Worm (Caenorhabditis elegans) whole organism, L4 larva: Measurements from ENCODE around the gene grwd-1.

Experiments
- ZK337.2 ChIP-seq: fragments of 200-800 bp; sonication (Bioruptor generic); IDR thresholded peaks from 2 replicates; pipeline ENCODE4 v1.3.6; 2022; ENCODE audit warnings: missing genetic modification reagents, missing genetic modification characterization, missing compliant biosample characterization
- ces-1 ChIP-seq: fragments of 150-350 bp; sonication (generic microtip); optimal IDR thresholded peaks from 4 replicates; lab custom pipeline; 2014; ENCODE audit warnings: missing biosample characterization, missing genetic modification reagents, missing genetic modification characterization
- daf-16 ChIP-seq, 3 experiments: sonication (generic microtip); optimal IDR thresholded peaks; 2 replicates each; lab custom pipeline; 2016 to 2017; ENCODE audit warnings: missing genetic modification characterization in 3 of 3, missing genetic modification reagents in 3 of 3, mild to moderate bottlenecking in 2 of 3, missing compliant biosample characterization in 2 of 3, missing biosample characterization in 1 of 3, moderate library complexity in 1 of 3
- dmd-6 ChIP-seq: fragments of 200-800 bp; sonication (Bioruptor generic); IDR thresholded peaks from 2 replicates; pipeline ENCODE4 v1.3.6; 2022; ENCODE audit warnings: missing genetic modification reagents, missing genetic modification characterization, missing compliant biosample characterization
- dve-1 ChIP-seq: sonication (generic microtip); optimal IDR thresholded peaks from 2 replicates; lab custom pipeline; 2017; ENCODE audit warnings: antibody characterized with exemption, mild to moderate bottlenecking, missing genetic modification characterization, missing compliant biosample characterization; ENCODE audit not compliant: insufficient read depth
- lin-13 ChIP-seq: fragments of 150-350 bp; optimal IDR thresholded peaks from 2 replicates; lab custom pipeline; 2014; ENCODE audit warnings: missing biosample characterization, missing genetic modification reagents, missing genetic modification characterization
- lin-29 ChIP-seq: fragments of 200-800 bp; sonication (Bioruptor generic); IDR thresholded peaks from 2 replicates; pipeline ENCODE4 v1.3.6; 2022; ENCODE audit warnings: missing genetic modification reagents, missing genetic modification characterization, missing compliant biosample characterization
- lin-38 ChIP-seq: fragments of 200-800 bp; sonication (Bioruptor generic); IDR thresholded peaks from 2 replicates; pipeline ENCODE4 v1.3.6; 2022; ENCODE audit warnings: missing genetic modification reagents, missing genetic modification characterization, missing compliant biosample characterization
- mep-1 ChIP-seq: fragments of 150-350 bp; sonication (generic microtip); optimal IDR thresholded peaks from 3 replicates; lab custom pipeline; 2014; ENCODE audit warnings: missing biosample characterization, missing genetic modification characterization
- nhr-102 ChIP-seq: sonication (generic microtip); optimal IDR thresholded peaks from 2 replicates; lab custom pipeline; 2016; ENCODE audit warnings: mild to moderate bottlenecking, missing genetic modification characterization, moderate library complexity, missing compliant biosample characterization
- nhr-28 ChIP-seq: fragments of 150-350 bp; optimal IDR thresholded peaks from 2 replicates; lab custom pipeline; 2014; ENCODE audit warnings: missing biosample characterization, missing genetic modification characterization
- nhr-48 ChIP-seq: sonication (generic microtip); optimal IDR thresholded peaks from 2 replicates; lab custom pipeline; 2016; ENCODE audit warnings: mild to moderate bottlenecking, missing genetic modification characterization, missing compliant biosample characterization
- nhr-77 ChIP-seq: fragments of 150-350 bp; optimal IDR thresholded peaks from 2 replicates; lab custom pipeline; 2014; ENCODE audit warnings: missing biosample characterization, missing genetic modification characterization
- pha-4 ChIP-seq, 2 experiments: fragments of 150-350 bp in 1 of 2; fragments of 200-800 bp in 1 of 2; sonication (Bioruptor generic) in 1 of 2; IDR thresholded peaks in 1 of 2; optimal IDR thresholded peaks in 1 of 2; 2 replicates each; pipeline versions ENCODE4 v1.3.6 to Lab custom; 2014 to 2022; ENCODE audit warnings: missing genetic modification characterization in 2 of 2, missing genetic modification reagents in 2 of 2, missing biosample characterization in 1 of 2, missing compliant biosample characterization in 1 of 2
- sdz-12 ChIP-seq: fragments of 200-800 bp; sonication (Bioruptor generic); optimal IDR thresholded peaks from 2 replicates; lab custom pipeline; 2018; ENCODE audit warnings: mild to moderate bottlenecking, missing genetic modification characterization, missing compliant biosample characterization
- set-16 ChIP-seq: fragments of 200-800 bp; sonication (Bioruptor generic); IDR thresholded peaks from 2 replicates; pipeline ENCODE4 v1.3.6; 2022; ENCODE audit warnings: missing genetic modification reagents, missing genetic modification characterization, missing compliant biosample characterization
- snpc-4 ChIP-seq: fragments of 150-350 bp; optimal IDR thresholded peaks from 2 replicates; lab custom pipeline; 2014; ENCODE audit warnings: missing biosample characterization, missing genetic modification characterization

Gene grwd-1

DNA sequence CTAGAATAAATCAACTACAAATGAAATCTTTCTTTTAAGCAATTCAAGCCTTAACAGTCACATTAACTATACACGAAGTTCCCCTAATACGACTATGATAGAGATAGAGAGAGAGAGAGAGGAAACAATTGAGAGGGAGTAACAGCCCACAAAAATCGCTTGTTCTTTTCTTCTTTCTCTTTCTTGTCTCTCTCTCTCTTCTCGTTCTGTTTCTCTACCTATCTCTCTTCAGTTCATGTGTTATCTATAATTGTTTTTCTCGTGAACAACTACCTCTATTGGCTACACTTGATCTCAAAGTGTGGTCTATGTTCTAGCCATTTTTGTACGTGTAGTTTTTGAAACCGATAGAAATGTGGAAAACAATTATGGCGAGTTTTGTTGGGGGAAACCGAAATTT is 49.4 kb downstream of the grwd-1 start (continued):
- peak; percentile 11 for TF ChIP-seq nhr-48 (tag; lab: Kevin White, UChicago)
- no peak for TF ChIP-seq ZK337.2 (GFP tag; lab: Robert Waterston, UW)
- peak; percentile 79 for TF ChIP-seq mep-1 (tag; lab: Kevin White, UChicago)
- TF ChIP-seq nhr-77 (tag; lab: Kevin White, UChicago): peak; percentile 97
- TF ChIP-seq lin-29 (GFP tag; lab: Robert Waterston, UW): no peak
- TF ChIP-seq sdz-12: no peak

DNA sequence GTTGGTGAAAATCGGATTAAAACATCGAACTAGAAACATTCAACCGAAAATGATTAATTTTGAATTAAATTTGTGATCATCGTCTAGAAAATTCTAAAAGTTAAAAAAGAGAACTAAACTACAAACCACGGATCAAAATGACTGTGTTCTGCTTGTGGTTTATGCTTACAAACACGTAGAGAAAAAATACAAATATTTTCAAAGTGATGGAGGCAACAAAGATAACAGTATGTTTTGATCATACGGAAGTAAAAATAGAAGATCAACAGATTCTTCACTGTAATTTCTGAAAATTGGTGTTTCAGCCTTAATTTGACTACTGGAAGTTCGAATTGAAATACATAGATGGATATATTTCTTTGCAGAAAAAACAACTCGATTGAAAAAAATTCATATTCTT is 50.0 kb downstream of the grwd-1 start:
- no peak for TF ChIP-seq snpc-4 (tag; lab: Kevin White, UChicago)
- no peak for TF ChIP-seq set-16 (GFP tag; lab: Robert Waterston, UW)
- no peak for TF ChIP-seq ces-1 (GFP tag; lab: Kevin White, UChicago)
- TF ChIP-seq nhr-102: peak; percentile 27
- TF ChIP-seq pha-4 (GFP tag; IDR thresholded peaks at IDR 0.05; lab: Robert Waterston, UW): peak; percentile 36; the same call in 1 of the 2 replicates
- TF ChIP-seq pha-4 (tag; optimal IDR thresholded peaks at IDR 0.05; lab: Kevin White, UChicago): no peak
- peak; percentile 13 for TF ChIP-seq mep-1 (tag; lab: Kevin White, UChicago)
- TF ChIP-seq daf-16 (GFP tag; optimal IDR thresholded peaks at IDR 0.05; lab: Kevin White, UChicago): no peak
- TF ChIP-seq daf-16 (tag; optimal IDR thresholded peaks at IDR 0.05; lab: Kevin White, UChicago): peak; percentile 82
- TF ChIP-seq nhr-28 (tag; lab: Kevin White, UChicago): peak; percentile 96
- TF ChIP-seq lin-13 (GFP tag; lab: Kevin White, UChicago): peak; percentile 15
- TF ChIP-seq sdz-12: no peak
- peak; percentile 46 for TF ChIP-seq lin-38
- peak; percentile 29 for TF ChIP-seq dve-1 (tag; lab: Kevin White, UChicago)
- peak; percentile 27; the same call in 1 of the 2 replicates for TF ChIP-seq dmd-6 (GFP tag; lab: Robert Waterston, UW)
